Worm (Caenorhabditis elegans) whole organism, mixed stage, embryonic: ENCODE data around the gene R107.9.

ENCODE experiments used
- bed-3 ChIP-seq: fragments of 200-800 bp; sonication (Bioruptor generic); optimal IDR thresholded peaks from 3 replicates; lab custom pipeline; 2018; ENCODE audit warnings: mild to moderate bottlenecking, missing genetic modification characterization, moderate library complexity, missing compliant biosample characterization
- blmp-1 ChIP-seq: fragments of 150-350 bp; optimal IDR thresholded peaks from 2 replicates; lab custom pipeline; 2014; ENCODE audit warnings: missing biosample characterization, missing genetic modification characterization
- elt-1 ChIP-seq: sonication (generic microtip); optimal IDR thresholded peaks from 2 replicates; lab custom pipeline; 2017; ENCODE audit warnings: missing genetic modification characterization, mild to moderate bottlenecking, missing compliant biosample characterization, antibody characterized with exemption, moderate library complexity, borderline replicate concordance; ENCODE audit not compliant: insufficient read depth
- elt-3 ChIP-seq: fragments of 150-350 bp; optimal IDR thresholded peaks from 2 replicates; lab custom pipeline; 2014; ENCODE audit warnings: missing biosample characterization, missing genetic modification characterization
- flh-1 ChIP-seq: fragments of 200-800 bp; sonication (Bioruptor generic); optimal IDR thresholded peaks from 2 replicates; lab custom pipeline; 2018; ENCODE audit warnings: mild to moderate bottlenecking, missing genetic modification characterization, moderate library complexity, missing compliant biosample characterization
- lsy-2 ChIP-seq: fragments of 150-350 bp; optimal IDR thresholded peaks from 2 replicates; lab custom pipeline; 2014; ENCODE audit warnings: missing biosample characterization, missing genetic modification characterization
- nhr-237 ChIP-seq: fragments of 150-350 bp; optimal IDR thresholded peaks from 2 replicates; lab custom pipeline; 2014; ENCODE audit warnings: missing biosample characterization, missing genetic modification characterization
- nhr-28 ChIP-seq: fragments of 150-350 bp; optimal IDR thresholded peaks from 2 replicates; lab custom pipeline; 2014; ENCODE audit warnings: missing biosample characterization, missing genetic modification characterization
- nhr-76 ChIP-seq: sonication (generic microtip); optimal IDR thresholded peaks from 2 replicates; lab custom pipeline; 2017; ENCODE audit warnings: missing biosample characterization, missing genetic modification characterization
- pha-4 ChIP-seq: fragments of 150-350 bp; optimal IDR thresholded peaks from 2 replicates; lab custom pipeline; 2018; ENCODE audit warnings: missing biosample characterization, missing genetic modification reagents, missing genetic modification characterization
- snpc-4 ChIP-seq: fragments of 150-350 bp; optimal IDR thresholded peaks from 2 replicates; lab custom pipeline; 2014; ENCODE audit warnings: missing biosample characterization, missing genetic modification characterization
- unc-39 ChIP-seq: fragments of 150-350 bp; optimal IDR thresholded peaks from 2 replicates; lab custom pipeline; 2014; ENCODE audit warnings: missing biosample characterization, missing genetic modification characterization
- unc-62 ChIP-seq: fragments of 150-350 bp; optimal IDR thresholded peaks from 2 replicates; lab custom pipeline; 2014; ENCODE audit warnings: missing biosample characterization, missing genetic modification reagents, missing genetic modification characterization

- no peak for TF ChIP-seq elt-1 (tag; lab: Kevin White, UChicago)
- no peak for TF ChIP-seq nhr-28 (tag; lab: Kevin White, UChicago)
- no peak for TF ChIP-seq pha-4 (tag; lab: Kevin White, UChicago)
- no peak for TF ChIP-seq unc-62 (GFP tag; lab: Kevin White, UChicago)
- TF ChIP-seq lsy-2: no peak
- no peak for TF ChIP-seq elt-3 (tag; lab: Kevin White, UChicago)
- no peak for TF ChIP-seq bed-3 (GFP tag; lab: Kevin White, UChicago)
- TF ChIP-seq snpc-4 (tag; lab: Kevin White, UChicago): no peak
- TF ChIP-seq unc-39 (tag; lab: Kevin White, UChicago): no peak
- TF ChIP-seq blmp-1: no peak
- TF ChIP-seq nhr-76 (tag; lab: Kevin White, UChicago): no peak
- no peak for TF ChIP-seq flh-1 (GFP tag; lab: Kevin White, UChicago)
- TF ChIP-seq nhr-237: no peak
Observed at ce11 chrIII:8999508-8999907, 38.2 kb upstream of the R107.9 start, which contains the start of gene F59B2.3.
